Worm (Caenorhabditis elegans): ENCODE results near the gene F58B4.5.

Gene F58B4.5

DNA sequence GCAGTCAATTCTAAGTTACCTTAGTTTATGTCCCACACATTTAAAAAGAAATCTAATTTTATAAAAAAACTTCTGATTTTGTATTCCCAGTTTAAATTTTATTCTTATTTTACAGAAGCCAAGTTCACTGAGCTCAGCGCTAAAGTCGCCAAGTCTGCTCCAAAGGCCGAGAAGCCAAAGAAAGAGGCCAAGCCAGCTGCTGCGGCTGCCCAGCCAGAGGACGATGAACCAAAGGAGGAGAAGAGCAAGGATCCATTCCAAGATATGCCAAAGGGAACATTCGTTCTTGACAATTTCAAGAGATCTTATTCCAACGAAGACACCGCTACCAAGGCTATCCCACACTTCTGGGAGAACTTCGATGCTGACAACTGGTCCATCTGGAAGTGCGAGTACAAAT, 34.4 kb downstream of the F58B4.5 start:
- TF ChIP-seq ztf-11 (tag; optimal IDR thresholded peaks at IDR 0.05): no peak
- TF ChIP-seq mep-1 (tag; optimal IDR thresholded peaks at IDR 0.05): no peak
- TF ChIP-seq ceh-39 (tag; optimal IDR thresholded peaks at IDR 0.05): no peak
- no peak for TF ChIP-seq elt-3 (tag; optimal IDR thresholded peaks at IDR 0.05)
- no peak for TF ChIP-seq blmp-1 (tag; optimal IDR thresholded peaks at IDR 0.05)
- TF ChIP-seq sem-2 (GFP tag; optimal IDR thresholded peaks at IDR 0.05): no peak
- no peak for TF ChIP-seq ceh-83 (GFP tag; optimal IDR thresholded peaks at IDR 0.05)
- no peak for TF ChIP-seq bed-3 (GFP tag; optimal IDR thresholded peaks at IDR 0.05)
- TF ChIP-seq lsy-2 (tag; optimal IDR thresholded peaks at IDR 0.05): no peak
- TF ChIP-seq nhr-28 (tag; optimal IDR thresholded peaks at IDR 0.05): no peak
- no peak for TF ChIP-seq cnd-1 (tag; optimal IDR thresholded peaks at IDR 0.05)
- no peak for TF ChIP-seq unc-39 (tag; optimal IDR thresholded peaks at IDR 0.05)
- TF ChIP-seq ham-2 (GFP tag; optimal IDR thresholded peaks at IDR 0.05): no peak
- TF ChIP-seq ces-1 (GFP tag; optimal IDR thresholded peaks at IDR 0.05): no peak
- no peak for TF ChIP-seq unc-62 (GFP tag; optimal IDR thresholded peaks at IDR 0.05)
- TF ChIP-seq nhr-12 (tag; optimal IDR thresholded peaks at IDR 0.05): no peak
- TF ChIP-seq snpc-4 (tag; optimal IDR thresholded peaks at IDR 0.05): no peak

- TF ChIP-seq elt-1 (tag; optimal IDR thresholded peaks at IDR 0.05; ENCODE audit: borderline replicate concordance, insufficient read depth): no peak
- TF ChIP-seq flh-1 (GFP tag; optimal IDR thresholded peaks at IDR 0.05): no peak
- no peak for TF ChIP-seq lin-13 (tag; optimal IDR thresholded peaks at IDR 0.05)
- no peak for TF ChIP-seq elt-3 (tag; optimal IDR thresholded peaks at IDR 0.05)
- no peak for TF ChIP-seq ztf-11 (tag; optimal IDR thresholded peaks at IDR 0.05)
- TF ChIP-seq zip-8 (tag; optimal IDR thresholded peaks at IDR 0.05): no peak
- TF ChIP-seq lsy-2 (tag; optimal IDR thresholded peaks at IDR 0.05): no peak
- no peak for TF ChIP-seq ceh-39 (tag; optimal IDR thresholded peaks at IDR 0.05)
These were observed 35.2 kb downstream of the F58B4.5 start for ce11 chrV:10967594-10968273.

- TF ChIP-seq ceh-43 (GFP tag; optimal IDR thresholded peaks at IDR 0.05) (no peak), ces-1 (GFP tag; optimal IDR thresholded peaks at IDR 0.05) (no peak)
These were observed 37.6 kb downstream of the F58B4.5 start, which contains the start of gene F17C11.22 for ce11 chrV:10970070-10970469. Gene F17C11.22 (minus strand): TSS chrV:10970170.

- TF ChIP-seq sem-2 (GFP tag; optimal IDR thresholded peaks at IDR 0.05) (no peak), ceh-83 (GFP tag; optimal IDR thresholded peaks at IDR 0.05) (no peak), mep-1 (tag; optimal IDR thresholded peaks at IDR 0.05) (no peak), tbx-8 (GFP tag; optimal IDR thresholded peaks at IDR 0.05) (no peak), nhr-237 (tag; optimal IDR thresholded peaks at IDR 0.05) (no peak), zip-8 (tag; optimal IDR thresholded peaks at IDR 0.05) (no peak), nhr-28 (tag; optimal IDR thresholded peaks at IDR 0.05) (no peak), lin-32 (GFP tag; optimal IDR thresholded peaks at IDR 0.05) (no peak), hlh-1 (tag; optimal IDR thresholded peaks at IDR 0.05) (no peak), lsy-2 (tag; optimal IDR thresholded peaks at IDR 0.05) (no peak), elt-3 (tag; optimal IDR thresholded peaks at IDR 0.05) (no peak), ces-1 (GFP tag; optimal IDR thresholded peaks at IDR 0.05) (no peak), snpc-4 (tag; optimal IDR thresholded peaks at IDR 0.05) (no peak), mab-5 (tag; optimal IDR thresholded peaks at IDR 0.05) (no peak), ceh-39 (tag; optimal IDR thresholded peaks at IDR 0.05) (no peak), ham-2 (GFP tag; optimal IDR thresholded peaks at IDR 0.05) (no peak), elt-1 (tag; optimal IDR thresholded peaks at IDR 0.05; ENCODE audit: borderline replicate concordance, insufficient read depth) (no peak), flh-1 (GFP tag; optimal IDR thresholded peaks at IDR 0.05) (no peak), nhr-76 (tag; optimal IDR thresholded peaks at IDR 0.05) (no peak), nhr-2 (tag; optimal IDR thresholded peaks at IDR 0.05) (no peak)
These were observed 38.4 kb downstream of the F58B4.5 start for ce11 chrV:10970930-10971329.

DNA sequence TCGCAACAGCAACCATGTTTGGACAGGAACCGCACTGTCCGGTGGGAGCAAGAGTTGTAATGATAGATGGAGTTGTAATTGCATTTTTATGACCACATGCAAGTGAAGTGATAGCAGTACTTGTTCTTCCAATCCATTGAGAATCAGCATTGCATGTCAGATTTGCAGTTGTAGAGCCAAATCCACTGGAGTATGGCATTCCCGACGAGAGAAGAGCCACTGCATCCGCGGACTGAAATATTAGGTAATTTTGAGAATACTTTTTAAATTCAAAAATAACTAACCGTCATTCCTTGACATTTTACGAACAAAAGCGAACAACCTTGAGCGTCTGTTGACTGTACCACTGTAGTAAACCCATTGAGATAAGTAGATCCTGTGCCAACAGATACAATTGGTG, 42.6 kb downstream of the F58B4.5 start:
- no peak for TF ChIP-seq nhr-12 (tag; optimal IDR thresholded peaks at IDR 0.05)
- TF ChIP-seq nhr-76 (tag; optimal IDR thresholded peaks at IDR 0.05): no peak
- no peak for TF ChIP-seq bed-3 (GFP tag; optimal IDR thresholded peaks at IDR 0.05)
- no peak for TF ChIP-seq flh-1 (GFP tag; optimal IDR thresholded peaks at IDR 0.05)
- TF ChIP-seq lsy-2 (tag; optimal IDR thresholded peaks at IDR 0.05): no peak
- no peak for TF ChIP-seq hlh-1 (tag; optimal IDR thresholded peaks at IDR 0.05)
- no peak for TF ChIP-seq cnd-1 (tag; optimal IDR thresholded peaks at IDR 0.05)
- no peak for TF ChIP-seq unc-120 (tag; optimal IDR thresholded peaks at IDR 0.05; ENCODE audit: poor library complexity, severe bottlenecking)
- TF ChIP-seq blmp-1 (tag; optimal IDR thresholded peaks at IDR 0.05): no peak

Data from whole organism, mixed stage, embryonic.